Worm (Caenorhabditis elegans) whole organism, late embryonic: Measurements from ENCODE around the gene F42C5.4.
"Not testable (repeated sequence)": the region's sequence is repeated elsewhere in the genome, so short reads cannot be mapped to it uniquely, and the experiment has no call there.

Experiments
- F13H6.1 ChIP-seq: sonication (generic microtip); optimal IDR thresholded peaks from 2 replicates; lab custom pipeline; 2016; ENCODE audit warnings: missing genetic modification characterization, missing compliant biosample characterization
- T23F11.4 ChIP-seq: fragments of 200-800 bp; sonication (Bioruptor generic); optimal IDR thresholded peaks from 2 replicates; lab custom pipeline; 2018; ENCODE audit warnings: mild to moderate bottlenecking, missing genetic modification characterization, missing compliant biosample characterization
- ahr-1 ChIP-seq: sonication (generic microtip); optimal IDR thresholded peaks from 2 replicates; lab custom pipeline; 2016; ENCODE audit warnings: missing genetic modification characterization, missing compliant biosample characterization
- ama-1 ChIP-seq: fragments of 150-350 bp; optimal IDR thresholded peaks from 2 replicates; lab custom pipeline; 2014
- ceh-14 ChIP-seq: sonication (generic microtip); optimal IDR thresholded peaks from 2 replicates; lab custom pipeline; 2016; ENCODE audit warnings: missing genotype, missing genetic modification characterization, missing compliant biosample characterization
- ceh-18 ChIP-seq: sonication (generic microtip); optimal IDR thresholded peaks from 2 replicates; lab custom pipeline; 2016; ENCODE audit warnings: missing genetic modification characterization, missing compliant biosample characterization
- ceh-19 ChIP-seq: fragments of 200-800 bp; sonication (Bioruptor generic); optimal IDR thresholded peaks from 2 replicates; lab custom pipeline; 2018; ENCODE audit warnings: mild to moderate bottlenecking, missing genetic modification characterization, missing compliant biosample characterization
- ceh-34 ChIP-seq: sonication (generic microtip); optimal IDR thresholded peaks from 2 replicates; lab custom pipeline; 2016; ENCODE audit warnings: mild to moderate bottlenecking, missing genetic modification characterization, missing compliant biosample characterization
- dve-1 ChIP-seq: sonication (generic microtip); optimal IDR thresholded peaks from 2 replicates; lab custom pipeline; 2017; ENCODE audit warnings: antibody characterized with exemption, mild to moderate bottlenecking, missing genetic modification characterization, missing compliant biosample characterization
- eyg-1 ChIP-seq: sonication (generic microtip); optimal IDR thresholded peaks from 2 replicates; lab custom pipeline; 2016; ENCODE audit warnings: missing genotype, missing genetic modification characterization, missing compliant biosample characterization
- fkh-10 ChIP-seq: fragments of 150-350 bp; optimal IDR thresholded peaks from 2 replicates; lab custom pipeline; 2014; ENCODE audit warnings: missing biosample characterization, missing genetic modification reagents, missing genetic modification characterization
- fkh-6 ChIP-seq: sonication (generic microtip); optimal IDR thresholded peaks from 2 replicates; lab custom pipeline; 2016; ENCODE audit warnings: missing genetic modification characterization, missing compliant biosample characterization
- gmeb-2 ChIP-seq: sonication (generic microtip); optimal IDR thresholded peaks from 2 replicates; lab custom pipeline; 2016; ENCODE audit warnings: missing genetic modification characterization, inconsistent platforms, missing compliant biosample characterization
- hlh-15 ChIP-seq: sonication (generic microtip); optimal IDR thresholded peaks from 2 replicates; lab custom pipeline; 2016; ENCODE audit warnings: missing genetic modification characterization, missing compliant biosample characterization
- hlh-30 ChIP-seq: sonication (generic microtip); optimal IDR thresholded peaks from 2 replicates; lab custom pipeline; 2017; ENCODE audit warnings: antibody characterized with exemption, missing genetic modification characterization, missing compliant biosample characterization; ENCODE audit not compliant: insufficient read depth
- lim-6 ChIP-seq: sonication (generic microtip); optimal IDR thresholded peaks from 2 replicates; lab custom pipeline; 2016; ENCODE audit warnings: missing genetic modification characterization, missing compliant biosample characterization
- lin-11 ChIP-seq: fragments of 200-800 bp; sonication (Bioruptor generic); optimal IDR thresholded peaks from 2 replicates; lab custom pipeline; 2018; ENCODE audit warnings: mild to moderate bottlenecking, missing genetic modification characterization, missing compliant biosample characterization
- nfya-1 ChIP-seq: sonication (generic microtip); optimal IDR thresholded peaks from 2 replicates; lab custom pipeline; 2017; ENCODE audit warnings: missing genetic modification characterization, mild to moderate bottlenecking, missing compliant biosample characterization, antibody characterized with exemption, moderate library complexity
- nhr-11 ChIP-seq: fragments of 150-350 bp; optimal IDR thresholded peaks from 2 replicates; lab custom pipeline; 2014; ENCODE audit warnings: missing biosample characterization, missing genetic modification characterization
- nhr-232 ChIP-seq: sonication (generic microtip); optimal IDR thresholded peaks from 2 replicates; lab custom pipeline; 2016; ENCODE audit warnings: missing genetic modification characterization, missing compliant biosample characterization
- pax-1 ChIP-seq: fragments of 150-350 bp; optimal IDR thresholded peaks from 2 replicates; lab custom pipeline; 2014; ENCODE audit warnings: missing biosample characterization, missing genetic modification characterization
- pha-2 ChIP-seq: sonication (generic microtip); optimal IDR thresholded peaks from 2 replicates; lab custom pipeline; 2017; ENCODE audit warnings: mild to moderate bottlenecking, missing genetic modification characterization, missing compliant biosample characterization
- sox-2 ChIP-seq: fragments of 200-800 bp; sonication (Bioruptor generic); IDR thresholded peaks from 2 replicates; pipeline ENCODE4 v1.3.6; 2022; ENCODE audit warnings: missing genetic modification reagents, missing genetic modification characterization, missing compliant biosample characterization
- sox-4 ChIP-seq: sonication (generic microtip); optimal IDR thresholded peaks from 2 replicates; lab custom pipeline; 2017; ENCODE audit warnings: mild to moderate bottlenecking, missing genetic modification characterization, inconsistent platforms, missing compliant biosample characterization
- syd-9 ChIP-seq: sonication (generic microtip); optimal IDR thresholded peaks from 2 replicates; lab custom pipeline; 2016; ENCODE audit warnings: mild to moderate bottlenecking, missing genetic modification characterization, moderate library complexity, missing compliant biosample characterization
- tbx-2 ChIP-seq: sonication (generic microtip); optimal IDR thresholded peaks from 2 replicates; lab custom pipeline; 2016; ENCODE audit warnings: missing genetic modification characterization, missing compliant biosample characterization
- unc-3 ChIP-seq, 2 experiments: fragments of 200-800 bp in 1 of 2; sonication (Bioruptor generic) in 1 of 2; sonication (generic microtip) in 1 of 2; conservative IDR thresholded peaks in 1 of 2; optimal IDR thresholded peaks in 1 of 2; 2 replicates each; pipeline versions ENCODE4 v1.3.6 to Lab custom; 2016 to 2022; ENCODE audit warnings: missing compliant biosample characterization in 2 of 2, missing genetic modification characterization in 2 of 2, missing genetic modification reagents in 1 of 2
- unc-42 ChIP-seq: sonication (generic microtip); optimal IDR thresholded peaks from 2 replicates; lab custom pipeline; 2016; ENCODE audit warnings: missing genotype, missing genetic modification characterization, missing compliant biosample characterization
- zip-5 ChIP-seq: sonication (generic microtip); optimal IDR thresholded peaks from 2 replicates; lab custom pipeline; 2016; ENCODE audit warnings: missing genetic modification characterization, missing compliant biosample characterization

F42C5.4 gene

ce11 chrIV:7258253-7258652 is 33.7 kb downstream of the F42C5.4 start, which contains the start of gene C06E4.6:
Gene C06E4.6 (minus strand): TSS chrIV:7258303.
- TF ChIP-seq nfya-1 (tag; lab: Kevin White, UChicago) (no peak), nhr-11 (tag; lab: Kevin White, UChicago) (no peak), lin-11 (tag; lab: Kevin White, UChicago) (no peak), dve-1 (tag; lab: Kevin White, UChicago) (no peak), pha-2 (tag; lab: Kevin White, UChicago) (no peak), fkh-6 (no peak), sox-2 (no peak), ama-1 (lab: Kevin White, UChicago) (no peak), pax-1 (tag; lab: Kevin White, UChicago) (no peak), sox-4 (tag; lab: Kevin White, UChicago) (no peak), ceh-34 (tag; lab: Kevin White, UChicago) (no peak)
- TF ChIP-seq, all 69 proteins: peak for 0

ce11 chrIV:7254690-7255089 is 37.2 kb downstream of the F42C5.4 start, which contains the start of gene C06E4.5:
Gene C06E4.5 (plus strand): TSS chrIV:7254990.
- not testable (repeated sequence) for TF ChIP-seq tbx-2; gmeb-2 (tag; lab: Kevin White, UChicago); hlh-15 (tag; lab: Kevin White, UChicago)

DNA sequence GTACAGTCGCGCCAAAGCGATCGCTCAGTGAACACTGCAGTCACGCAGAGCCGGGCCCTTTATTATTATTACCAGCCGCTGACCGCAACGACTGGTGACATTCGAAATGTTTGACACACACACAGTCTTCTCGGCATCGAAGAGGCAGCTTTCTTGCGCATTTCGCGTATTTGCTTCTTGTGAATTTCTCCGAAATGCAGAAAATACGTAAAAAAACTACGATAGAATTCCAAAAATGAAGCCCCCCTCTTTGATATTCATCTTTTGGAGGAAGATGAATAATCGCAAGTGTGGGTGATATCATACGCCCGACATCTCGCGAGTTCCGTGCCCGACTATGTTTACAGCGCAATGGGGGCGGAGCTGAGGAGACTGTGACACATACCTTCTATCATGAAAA is 38.7 kb downstream of the F42C5.4 start:
- TF ChIP-seq hlh-30 (tag; lab: Kevin White, UChicago), result no peak
- no peak for TF ChIP-seq eyg-1 (tag; lab: Kevin White, UChicago)
- no peak for TF ChIP-seq fkh-10 (GFP tag; lab: Kevin White, UChicago)
- TF ChIP-seq ceh-18 (tag; lab: Kevin White, UChicago), result no peak
- TF ChIP-seq unc-3 (GFP tag; conservative IDR thresholded peaks at IDR 0.05; lab: Robert Waterston, UW), result no peak
- no peak for TF ChIP-seq unc-3 (tag; optimal IDR thresholded peaks at IDR 0.05; lab: Kevin White, UChicago)
- no peak for TF ChIP-seq zip-5 (tag; lab: Kevin White, UChicago)
- no peak for TF ChIP-seq ahr-1 (tag; lab: Kevin White, UChicago)

ce11 chrIV:7250158-7250557 is 41.8 kb downstream of the F42C5.4 start, which contains the start of gene D2024.18:
Gene D2024.18 (plus strand): TSS chrIV:7250458.
- TF ChIP-seq nhr-232 (tag; lab: Kevin White, UChicago) (no peak), syd-9 (no peak), lim-6 (tag; lab: Kevin White, UChicago) (no peak)

DNA sequence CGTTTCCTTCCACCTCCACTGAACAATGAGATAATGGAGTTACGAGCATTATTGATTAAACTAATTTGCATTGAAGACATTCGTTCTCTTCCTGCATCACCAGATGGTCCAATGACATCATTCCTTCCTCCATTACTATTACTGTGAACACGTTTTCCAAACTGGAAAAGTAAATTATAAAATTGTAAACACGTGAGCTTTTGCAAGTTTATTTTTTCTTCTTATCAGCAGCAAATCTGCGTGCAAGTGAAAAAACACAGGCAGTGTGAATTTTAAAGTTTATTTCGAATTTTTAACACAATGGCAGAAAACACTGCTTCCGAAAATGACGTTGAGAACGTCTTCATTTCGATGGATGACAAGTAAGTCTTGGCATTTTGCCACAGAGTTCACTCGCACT is 44.7 kb downstream of the F42C5.4 start, which contains the start of gene D2024.1:
D2024.1 (plus strand) TSS at position 301 of the 400 bp plus-strand sequence.
- TF ChIP-seq nfya-1 (tag; lab: Kevin White, UChicago); F13H6.1 (tag; lab: Kevin White, UChicago); ceh-19 (GFP tag; lab: Kevin White, UChicago): not testable (repeated sequence)
- TF ChIP-seq, all 69 proteins: peak for 0; not testable (repeated sequence) for 69

- TF ChIP-seq ceh-14 (tag; lab: Kevin White, UChicago), result no peak
Observed at ce11 chrIV:7246553-7246952, 45.4 kb downstream of the F42C5.4 start, which contains the start of gene col-114. Gene col-114 (minus strand): TSS chrIV:7246653.

DNA sequence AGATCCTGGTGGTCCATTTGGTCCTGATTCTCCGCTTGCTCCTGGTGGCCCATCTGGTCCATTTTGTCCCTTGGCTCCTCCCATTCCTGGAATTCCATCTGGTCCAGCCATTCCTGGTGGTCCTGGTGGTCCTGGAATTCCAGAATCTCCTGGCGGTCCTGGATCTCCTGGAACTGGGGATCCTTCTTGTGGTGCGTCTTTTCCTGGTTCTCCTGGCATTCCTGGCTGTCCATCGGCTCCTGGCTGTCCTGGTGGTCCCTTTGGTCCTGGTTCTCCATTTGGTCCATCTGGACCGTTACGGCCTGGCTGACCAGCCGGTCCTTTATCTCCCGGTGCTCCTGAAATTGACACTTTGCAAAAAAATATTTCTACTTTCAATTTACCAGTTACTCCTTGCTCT is 46.3 kb downstream of the F42C5.4 start:
- TF ChIP-seq dve-1 (tag; lab: Kevin White, UChicago), result no peak
- TF ChIP-seq T23F11.4 (GFP tag; lab: Kevin White, UChicago), result no peak
- TF ChIP-seq eyg-1 (tag; lab: Kevin White, UChicago), result no peak
- no peak for TF ChIP-seq unc-42
